Fruit fly (Drosophila melanogaster): Measurements from ENCODE around the gene CG7017.

The CG7017 gene

DNA sequence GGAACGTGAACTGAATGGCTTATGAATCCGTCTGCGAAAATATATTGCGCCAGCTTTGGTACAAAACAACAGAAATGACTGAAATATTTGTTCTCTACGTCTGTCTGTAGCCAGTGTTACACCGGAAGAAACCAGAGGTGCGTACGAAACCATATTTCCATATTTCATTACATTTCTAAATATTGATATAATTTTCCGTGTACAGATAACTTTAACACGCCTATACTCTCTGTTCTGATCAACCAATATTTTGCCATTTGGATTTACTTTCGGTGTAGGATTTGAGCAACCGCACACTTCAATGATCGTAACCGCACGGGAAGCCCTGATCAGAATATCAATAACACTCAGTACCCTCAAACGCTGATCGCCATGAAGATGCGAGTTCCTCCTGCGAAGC, 17.2 kb downstream of the CG7017 start (continued):
- TF ChIP-seq CG8290 (GFP tag; optimal IDR thresholded peaks at IDR 0.05) (no peak), CG8290 (tag; optimal IDR thresholded peaks at IDR 0.05) (peak in 1 of 2 experiments; percentile 83), dmrt99B (tag; optimal IDR thresholded peaks at IDR 0.05) (peak; percentile 15), H2.0 (GFP tag; IDR thresholded peaks at IDR 0.05) (0 out of 2 replicates have a peak, but pooled peaks have one; percentile 10), CG12769 (tag; optimal IDR thresholded peaks at IDR 0.05) (peak; percentile 72), CG14441 (GFP tag; IDR thresholded peaks at IDR 0.05) (peak; percentile 64), MTF-1 (GFP tag; optimal IDR thresholded peaks at IDR 0.05; ENCODE audit: borderline replicate concordance) (no peak), ttk (GFP tag; IDR thresholded peaks at IDR 0.05) (peak; percentile 47), al (GFP tag; IDR thresholded peaks at IDR 0.05) (peak; percentile 49; the same call in 1 of the 2 replicates), CG14965 (GFP tag; optimal IDR thresholded peaks at IDR 0.05; ENCODE audit: borderline replicate concordance) (no peak), Ets97D (GFP tag; optimal IDR thresholded peaks at IDR 0.05) (no peak), mirr (GFP tag; optimal IDR thresholded peaks at IDR 0.05) (no peak), Camta (GFP tag; optimal IDR thresholded peaks at IDR 0.05) (peak; percentile 21), chn (GFP tag; optimal IDR thresholded peaks at IDR 0.05) (peak; percentile 33), Dref (GFP tag; IDR thresholded peaks at IDR 0.05) (no peak), Drgx (GFP tag; IDR thresholded peaks at IDR 0.05) (peak; percentile 49), lov (optimal IDR thresholded peaks at IDR 0.05) (no peak), lov (GFP tag; IDR thresholded peaks at IDR 0.05) (0 out of 3 replicates have a peak, but pooled peaks have one; percentile 17), Atf3 (GFP tag; optimal IDR thresholded peaks at IDR 0.05) (no peak), CG10209 (GFP tag; optimal IDR thresholded peaks at IDR 0.05) (peak; percentile 26), CG17361 (GFP tag; IDR thresholded peaks at IDR 0.05) (0 out of 3 replicates have a peak, but pooled peaks have one; percentile 18), CG2712 (tag; optimal IDR thresholded peaks at IDR 0.05) (peak; percentile 31), Sry-δ (GFP tag; optimal IDR thresholded peaks at IDR 0.05) (no peak), CG10959 (GFP tag; IDR thresholded peaks at IDR 0.05) (peak; percentile 41; the same call in 1 of the 2 replicates), Mrtf (GFP tag; IDR thresholded peaks at IDR 0.05) (peak; percentile 62; the same call in 2 of the 3 replicates), ara (GFP tag; IDR thresholded peaks at IDR 0.05) (peak; percentile 26; the same call in 1 of the 2 replicates), CG14860 (GFP tag; IDR thresholded peaks at IDR 0.05; ENCODE audit: partially characterized antibody) (no peak), CG8924 (tag; optimal IDR thresholded peaks at IDR 0.05) (peak; percentile 28), Atf6 (GFP tag; IDR thresholded peaks at IDR 0.05) (peak; percentile 45; the same call in 1 of the 2 replicates), Taf1 (GFP tag; IDR thresholded peaks at IDR 0.05) (peak; percentile 53; the same call in 1 of the 2 replicates), fd3F (GFP tag; optimal IDR thresholded peaks at IDR 0.05) (peak; percentile 40), nmo (GFP tag; optimal IDR thresholded peaks at IDR 0.05) (peak; percentile 40), Trl (optimal IDR thresholded peaks at IDR 0.05) (no peak), Trl (GFP tag; optimal IDR thresholded peaks at IDR 0.05) (peak; percentile 33), CG3847 (GFP tag; IDR thresholded peaks at IDR 0.05) (peak; percentile 37; the same call in 1 of the 2 replicates), CG12391 (tag; optimal IDR thresholded peaks at IDR 0.05) (peak; percentile 32), ranshi (GFP tag; IDR thresholded peaks at IDR 0.05) (peak; percentile 54; the same call in 1 of the 2 replicates), dysf (GFP tag; IDR thresholded peaks at IDR 0.05) (peak; percentile 58), Blimp-1 (GFP tag; optimal IDR thresholded peaks at IDR 0.05) (peak; percentile 37), CG9932 (GFP tag; IDR thresholded peaks at IDR 0.05) (peak; percentile 61), CG18599 (GFP tag; optimal IDR thresholded peaks at IDR 0.05) (peak; percentile 40), fru (optimal IDR thresholded peaks at IDR 0.05) (no peak), CG32772 (GFP tag; IDR thresholded peaks at IDR 0.05) (peak; percentile 55), pum (GFP tag; optimal IDR thresholded peaks at IDR 0.05) (peak; percentile 14), CG11504 (tag; optimal IDR thresholded peaks at IDR 0.05) (peak; percentile 58), C15 (GFP tag; IDR thresholded peaks at IDR 0.05) (no peak), CG14710 (tag; optimal IDR thresholded peaks at IDR 0.05) (no peak), her (GFP tag; optimal IDR thresholded peaks at IDR 0.05) (no peak), grau (tag; optimal IDR thresholded peaks at IDR 0.05) (peak; percentile 59), CG30403 (GFP tag; optimal IDR thresholded peaks at IDR 0.05) (peak; percentile 39), bigmax (GFP tag; optimal IDR thresholded peaks at IDR 0.05) (no peak), CG18262 (tag; optimal IDR thresholded peaks at IDR 0.05) (peak; percentile 20)

All from whole organism, embryonic.